Worm (Caenorhabditis elegans) whole organism, L4 larva: Measurements from ENCODE around the gene gei-3.

Experiments
- F10B5.3 ChIP-seq: sonication (generic microtip); optimal IDR thresholded peaks from 2 replicates; lab custom pipeline; 2016; ENCODE audit warnings: mild to moderate bottlenecking, missing genetic modification characterization, missing compliant biosample characterization
- F49E8.2 ChIP-seq: sonication (generic microtip); optimal IDR thresholded peaks from 2 replicates; lab custom pipeline; 2016; ENCODE audit warnings: missing compliant biosample characterization, mild to moderate bottlenecking, missing genetic modification characterization, borderline replicate concordance
- R02D3.7 ChIP-seq: fragments of 150-350 bp; sonication (generic microtip); optimal IDR thresholded peaks from 3 replicates; lab custom pipeline; 2014; ENCODE audit warnings: missing biosample characterization, missing genetic modification characterization
- Y48G9A.11 ChIP-seq: fragments of 200-800 bp; sonication (Bioruptor generic); IDR thresholded peaks from 2 replicates; pipeline ENCODE4 v1.3.6; 2022; ENCODE audit warnings: missing genetic modification reagents, missing genetic modification characterization, missing compliant biosample characterization
- Y5F2A.4 ChIP-seq: fragments of 200-800 bp; sonication (Bioruptor generic); optimal IDR thresholded peaks from 2 replicates; lab custom pipeline; 2018; ENCODE audit warnings: mild to moderate bottlenecking, missing genetic modification characterization, missing compliant biosample characterization
- Y75B8A.6 ChIP-seq: fragments of 200-800 bp; sonication (Bioruptor generic); IDR thresholded peaks from 2 replicates; pipeline ENCODE4 v1.3.6; 2022; ENCODE audit warnings: missing genetic modification reagents, missing genetic modification characterization, missing compliant biosample characterization
- arid-1 ChIP-seq: fragments of 200-800 bp; sonication (Bioruptor generic); conservative IDR thresholded peaks from 2 replicates; pipeline ENCODE4 v1.3.6; 2022; ENCODE audit warnings: missing genetic modification reagents, missing genetic modification characterization, missing compliant biosample characterization
- ceh-28 ChIP-seq: fragments of 150-350 bp; optimal IDR thresholded peaks from 2 replicates; lab custom pipeline; 2014; ENCODE audit warnings: missing biosample characterization, missing genetic modification reagents, missing genetic modification characterization
- ceh-32 ChIP-seq: sonication (generic microtip); optimal IDR thresholded peaks from 2 replicates; lab custom pipeline; 2016; ENCODE audit warnings: mild to moderate bottlenecking, missing genetic modification characterization, missing compliant biosample characterization; ENCODE audit not compliant: poor library complexity
- ctbp-1 ChIP-seq: fragments of 200-800 bp; sonication (Bioruptor generic); IDR thresholded peaks from 2 replicates; pipeline ENCODE4 v1.3.6; 2022; ENCODE audit warnings: missing genetic modification reagents, missing genetic modification characterization, missing compliant biosample characterization
- daf-16 ChIP-seq, 3 experiments: sonication (generic microtip); optimal IDR thresholded peaks; 2 replicates each; lab custom pipeline; 2016 to 2017; ENCODE audit warnings: missing genetic modification characterization in 3 of 3, missing genetic modification reagents in 3 of 3, mild to moderate bottlenecking in 2 of 3, missing compliant biosample characterization in 2 of 3, missing biosample characterization in 1 of 3, moderate library complexity in 1 of 3
- daf-8 ChIP-seq: fragments of 200-800 bp; sonication (Bioruptor generic); IDR thresholded peaks from 2 replicates; pipeline ENCODE4 v1.3.6; 2022; ENCODE audit warnings: missing genetic modification characterization, missing compliant biosample characterization
- dmd-9 ChIP-seq: fragments of 200-800 bp; sonication (Bioruptor generic); IDR thresholded peaks from 2 replicates; pipeline ENCODE4 v1.3.6; 2022; ENCODE audit warnings: missing genetic modification reagents, missing genetic modification characterization, missing compliant biosample characterization
- dve-1 ChIP-seq: sonication (generic microtip); optimal IDR thresholded peaks from 2 replicates; lab custom pipeline; 2017; ENCODE audit warnings: antibody characterized with exemption, mild to moderate bottlenecking, missing genetic modification characterization, missing compliant biosample characterization; ENCODE audit not compliant: insufficient read depth
- fkh-10 ChIP-seq: fragments of 150-350 bp; optimal IDR thresholded peaks from 2 replicates; lab custom pipeline; 2014; ENCODE audit warnings: missing biosample characterization, missing genetic modification reagents, missing genetic modification characterization
- hlh-11 ChIP-seq: fragments of 200-800 bp; sonication (Bioruptor generic); optimal IDR thresholded peaks from 2 replicates; lab custom pipeline; 2018; ENCODE audit warnings: mild to moderate bottlenecking, missing genetic modification characterization, missing compliant biosample characterization
- hlh-30 ChIP-seq: sonication (generic microtip); optimal IDR thresholded peaks from 2 replicates; lab custom pipeline; 2017; ENCODE audit warnings: antibody characterized with exemption, mild to moderate bottlenecking, missing genetic modification characterization, missing compliant biosample characterization; ENCODE audit not compliant: insufficient read depth
- jun-1 ChIP-seq: fragments of 150-350 bp; optimal IDR thresholded peaks from 2 replicates; lab custom pipeline; 2014; ENCODE audit warnings: missing biosample characterization, missing genetic modification reagents, missing genetic modification characterization
- lin-1 ChIP-seq: fragments of 200-800 bp; sonication (Bioruptor generic); IDR thresholded peaks from 2 replicates; pipeline ENCODE4 v1.3.6; 2022; ENCODE audit warnings: missing genetic modification reagents, missing genetic modification characterization, missing compliant biosample characterization
- lin-15B ChIP-seq: fragments of 150-350 bp; sonication (generic microtip); optimal IDR thresholded peaks from 3 replicates; lab custom pipeline; 2014; ENCODE audit warnings: missing biosample characterization, missing genetic modification characterization
- lir-3 ChIP-seq: sonication (generic microtip); optimal IDR thresholded peaks from 2 replicates; lab custom pipeline; 2016; ENCODE audit warnings: mild to moderate bottlenecking, missing genetic modification characterization, missing compliant biosample characterization
- lsy-2 ChIP-seq, 2 experiments: fragments of 150-350 bp in 1 of 2; sonication (generic microtip) in 1 of 2; optimal IDR thresholded peaks; 2 replicates each; lab custom pipeline; 2014 to 2017; ENCODE audit warnings: missing biosample characterization in 2 of 2, missing genetic modification characterization in 2 of 2
- mdl-1 ChIP-seq, 2 experiments: fragments of 150-350 bp in 1 of 2; sonication (generic microtip) in 1 of 2; optimal IDR thresholded peaks; 2 replicates each; lab custom pipeline; 2014 to 2017; ENCODE audit warnings: missing biosample characterization in 2 of 2, missing genetic modification characterization in 2 of 2
- mdt-29 ChIP-seq: fragments of 200-800 bp; sonication (Bioruptor generic); IDR thresholded peaks from 2 replicates; pipeline ENCODE4 v1.3.6; 2022; ENCODE audit warnings: missing genetic modification reagents, missing genetic modification characterization, missing compliant biosample characterization
- mep-1 ChIP-seq: fragments of 150-350 bp; sonication (generic microtip); optimal IDR thresholded peaks from 3 replicates; lab custom pipeline; 2014; ENCODE audit warnings: missing biosample characterization, missing genetic modification characterization
- mes-2 ChIP-seq: sonication (generic microtip); optimal IDR thresholded peaks from 2 replicates; lab custom pipeline; 2016; ENCODE audit warnings: missing genotype, mild to moderate bottlenecking, missing genetic modification characterization, missing compliant biosample characterization; ENCODE audit not compliant: poor library complexity, severe bottlenecking
- mxl-2 ChIP-seq: fragments of 200-800 bp; sonication (Bioruptor generic); conservative IDR thresholded peaks from 2 replicates; pipeline ENCODE4 v1.3.6; 2022; ENCODE audit warnings: missing genetic modification reagents, missing genetic modification characterization, missing compliant biosample characterization
- nhr-10 ChIP-seq: fragments of 150-350 bp; optimal IDR thresholded peaks from 2 replicates; lab custom pipeline; 2014; ENCODE audit warnings: missing biosample characterization, missing genetic modification characterization
- nhr-25 ChIP-seq: sonication (generic microtip); optimal IDR thresholded peaks from 2 replicates; lab custom pipeline; 2017; ENCODE audit warnings: missing genetic modification characterization, mild to moderate bottlenecking, missing compliant biosample characterization, antibody characterized with exemption, moderate library complexity, borderline replicate concordance; ENCODE audit not compliant: insufficient read depth
- nhr-28 ChIP-seq: fragments of 150-350 bp; optimal IDR thresholded peaks from 2 replicates; lab custom pipeline; 2014; ENCODE audit warnings: missing biosample characterization, missing genetic modification characterization
- pha-4 ChIP-seq, 2 experiments: fragments of 150-350 bp in 1 of 2; fragments of 200-800 bp in 1 of 2; sonication (Bioruptor generic) in 1 of 2; IDR thresholded peaks in 1 of 2; optimal IDR thresholded peaks in 1 of 2; 2 replicates each; pipeline versions ENCODE4 v1.3.6 to Lab custom; 2014 to 2022; ENCODE audit warnings: missing genetic modification characterization in 2 of 2, missing genetic modification reagents in 2 of 2, missing biosample characterization in 1 of 2, missing compliant biosample characterization in 1 of 2
- spr-1 ChIP-seq: sonication (generic microtip); optimal IDR thresholded peaks from 2 replicates; lab custom pipeline; 2016; ENCODE audit warnings: mild to moderate bottlenecking, missing genetic modification characterization, missing compliant biosample characterization
- spr-3 ChIP-seq: fragments of 200-800 bp; sonication (Bioruptor generic); optimal IDR thresholded peaks from 2 replicates; lab custom pipeline; 2018; ENCODE audit warnings: mild to moderate bottlenecking, missing genetic modification characterization, missing compliant biosample characterization
- tag-97 ChIP-seq: fragments of 200-800 bp; sonication (Bioruptor generic); IDR thresholded peaks from 2 replicates; pipeline ENCODE4 v1.3.6; 2022; ENCODE audit warnings: missing genetic modification characterization, missing compliant biosample characterization
- tra-1 ChIP-seq: fragments of 200-800 bp; sonication (Bioruptor generic); IDR thresholded peaks from 2 replicates; pipeline ENCODE4 v1.3.6; 2022; ENCODE audit warnings: missing genetic modification reagents, missing genetic modification characterization, missing compliant biosample characterization
- unc-130 ChIP-seq: sonication (generic microtip); optimal IDR thresholded peaks from 2 replicates; lab custom pipeline; 2016; ENCODE audit warnings: missing genetic modification reagents, missing genetic modification characterization, missing compliant biosample characterization
- vab-7 ChIP-seq: fragments of 200-800 bp; sonication (Bioruptor generic); IDR thresholded peaks from 2 replicates; pipeline ENCODE4 v1.3.6; 2022; ENCODE audit warnings: missing genetic modification reagents, missing genetic modification characterization, missing compliant biosample characterization
- zfp-3 ChIP-seq: fragments of 200-800 bp; sonication (Bioruptor generic); conservative IDR thresholded peaks from 2 replicates; pipeline ENCODE4 v1.3.6; 2022; ENCODE audit warnings: missing genetic modification reagents, missing genetic modification characterization, missing compliant biosample characterization
- zip-2 ChIP-seq: fragments of 150-350 bp; optimal IDR thresholded peaks from 2 replicates; lab custom pipeline; 2014; ENCODE audit warnings: missing biosample characterization, missing genetic modification characterization
- ztf-11 ChIP-seq: fragments of 150-350 bp; optimal IDR thresholded peaks from 2 replicates; lab custom pipeline; 2014; ENCODE audit warnings: missing biosample characterization, missing genetic modification characterization
- ztf-7 ChIP-seq: fragments of 150-350 bp; optimal IDR thresholded peaks from 2 replicates; lab custom pipeline; 2014; ENCODE audit warnings: missing biosample characterization, missing genetic modification characterization

The gei-3 gene

DNA sequence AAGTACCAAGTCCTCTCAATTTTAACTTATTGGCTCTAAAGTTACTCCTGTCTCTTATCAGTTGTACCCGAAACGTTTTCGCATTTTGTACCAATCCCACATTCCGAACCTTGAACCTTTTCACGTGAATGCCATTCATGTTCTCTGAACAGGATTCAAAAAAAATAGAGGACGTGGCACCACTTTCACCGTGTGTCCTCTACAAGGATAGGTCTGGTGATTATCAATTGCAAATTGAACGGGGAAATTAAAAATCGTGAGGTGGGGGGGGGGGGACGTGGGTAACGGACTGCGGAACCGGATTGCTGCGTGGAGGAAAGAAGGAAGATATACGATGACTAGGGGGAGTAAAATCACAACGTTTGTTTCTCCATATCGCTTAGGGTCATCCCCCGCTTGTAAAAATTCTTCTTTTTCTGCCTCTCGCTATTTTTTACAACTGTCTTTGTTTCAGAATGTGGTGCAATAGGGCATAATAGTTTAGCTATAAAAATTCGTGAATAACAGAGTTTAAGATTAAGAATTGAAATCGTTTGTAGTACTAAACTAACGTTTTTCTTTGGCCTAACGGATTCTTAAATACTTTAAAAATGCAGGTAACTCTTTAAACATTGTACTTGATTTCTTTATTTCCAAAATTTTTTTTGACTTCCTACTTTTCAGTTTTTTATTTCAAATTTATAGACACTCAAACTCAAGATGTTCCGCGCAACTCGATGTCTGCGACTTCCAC lies 31.6 kb downstream of the gei-3 start, which contains the start of gene alh-13 (continued):
- TF ChIP-seq lir-3 (tag; lab: Kevin White, UChicago) = no peak
- TF ChIP-seq mdt-29 (GFP tag; lab: Robert Waterston, UW) = no peak
- no peak for TF ChIP-seq pha-4 (GFP tag; IDR thresholded peaks at IDR 0.05; lab: Robert Waterston, UW)
- TF ChIP-seq pha-4 (tag; optimal IDR thresholded peaks at IDR 0.05; lab: Kevin White, UChicago) = no peak
- no peak for TF ChIP-seq ceh-28 (tag; lab: Kevin White, UChicago)
- no peak for TF ChIP-seq lin-1 (GFP tag; lab: Robert Waterston, UW)
- TF ChIP-seq F49E8.2 (tag; lab: Kevin White, UChicago) = no peak
- TF ChIP-seq ctbp-1 (GFP tag; lab: Robert Waterston, UW) = no peak
- TF ChIP-seq zip-2 = no peak
- no peak for TF ChIP-seq tag-97 (GFP tag; lab: Robert Waterston, UW)
- TF ChIP-seq lin-15B = no peak

DNA sequence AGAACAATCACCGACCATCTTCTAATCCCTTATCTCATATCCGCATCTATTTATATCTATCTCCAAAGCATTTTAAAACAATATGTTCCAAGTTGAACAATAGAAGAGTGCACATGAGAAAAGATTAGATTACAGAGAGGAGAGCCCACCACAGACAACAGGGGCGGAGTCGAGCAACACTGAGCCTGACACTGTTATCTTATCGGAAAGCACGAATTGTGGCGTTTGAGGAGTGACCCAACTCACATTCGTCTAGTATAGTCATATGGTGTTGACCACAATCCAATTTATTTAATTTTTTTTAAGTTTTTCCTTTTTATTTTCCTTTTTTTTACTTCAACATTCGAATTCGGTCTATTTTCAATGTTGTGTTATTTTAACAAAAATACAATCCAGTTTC lies 32.8 kb downstream of the gei-3 start:
- TF ChIP-seq lin-1 (GFP tag; lab: Robert Waterston, UW) (no peak), fkh-10 (GFP tag; lab: Kevin White, UChicago) (no peak), R02D3.7 (no peak), ztf-7 (tag; lab: Kevin White, UChicago) (no peak), mes-2 (tag; lab: Kevin White, UChicago) (no peak), mdt-29 (GFP tag; lab: Robert Waterston, UW) (no peak), zfp-3 (GFP tag; lab: Robert Waterston, UW) (no peak), jun-1 (no peak), ceh-32 (tag; lab: Kevin White, UChicago) (no peak), vab-7 (GFP tag; lab: Robert Waterston, UW) (no peak), spr-1 (tag; lab: Kevin White, UChicago) (no peak), dve-1 (peak; percentile 76), F10B5.3 (tag; lab: Kevin White, UChicago) (no peak), nhr-10 (tag; lab: Kevin White, UChicago) (no peak), mep-1 (tag; lab: Kevin White, UChicago) (no peak), Y5F2A.4 (GFP tag; lab: Kevin White, UChicago) (no peak), daf-8 (GFP tag; lab: Robert Waterston, UW) (no peak), unc-130 (no peak), mxl-2 (GFP tag; lab: Robert Waterston, UW) (no peak), lsy-2 (tag; optimal IDR thresholded peaks at IDR 0.05; lab: Kevin White, UChicago) (no peak), arid-1 (GFP tag; lab: Robert Waterston, UW) (no peak), hlh-30 (tag; lab: Kevin White, UChicago) (peak; percentile 60), Y48G9A.11 (GFP tag; lab: Robert Waterston, UW) (no peak), spr-3 (GFP tag; lab: Kevin White, UChicago) (no peak), daf-16 (GFP tag; optimal IDR thresholded peaks at IDR 0.05; lab: Kevin White, UChicago) (no peak), daf-16 (tag; optimal IDR thresholded peaks at IDR 0.05; lab: Kevin White, UChicago) (peak; percentile 87), nhr-25 (no peak), Y75B8A.6 (GFP tag; lab: Robert Waterston, UW) (no peak), tra-1 (GFP tag; lab: Robert Waterston, UW) (no peak), hlh-11 (tag; lab: Kevin White, UChicago) (peak; percentile 83), ztf-11 (tag; lab: Kevin White, UChicago) (no peak), ceh-28 (tag; lab: Kevin White, UChicago) (no peak), nhr-28 (tag; lab: Kevin White, UChicago) (peak; percentile 10), dmd-9 (no peak), mdl-1 (tag; optimal IDR thresholded peaks at IDR 0.05; lab: Kevin White, UChicago) (no peak)
